Worm (Caenorhabditis elegans): ENCODE results near the gene ttr-25.

ce11 chrV:18560944-18561343 lies 4.4 kb downstream of the ttr-25 start:
- TF ChIP-seq T22C8.4 (GFP tag; IDR thresholded peaks at IDR 0.05) (no peak), med-1 (GFP tag; optimal IDR thresholded peaks at IDR 0.05; ENCODE audit: insufficient read depth) (no peak), ref-1 (GFP tag; conservative IDR thresholded peaks at IDR 0.05) (no peak), klf-2 (GFP tag; conservative IDR thresholded peaks at IDR 0.05) (no peak)
